Fruit fly (Drosophila melanogaster) whole organism, pupa: ENCODE measurements around the gene CG6398.
A peak's percentile ranks its signal among the peaks of the same experiment; 100 is the strongest.

Experiments used
- CG10348 ChIP-seq: fragments of 200-800 bp; sonication (Bioruptor generic); IDR thresholded peaks from 2 replicates; pipeline ENCODE4 v1.3.6; 2022; ENCODE audit warnings: missing biosample characterization, missing genetic modification characterization
- CG12605 ChIP-seq: fragments of 200-800 bp; sonication (Bioruptor generic); IDR thresholded peaks from 2 replicates; pipeline ENCODE4 v1.3.6; 2022; ENCODE audit warnings: missing biosample characterization, missing genetic modification characterization
- CG13204 ChIP-seq: fragments of 200-800 bp; sonication (Bioruptor generic); optimal IDR thresholded peaks from 2 replicates; lab custom pipeline; 2018; ENCODE audit warnings: missing biosample characterization, mild to moderate bottlenecking, missing genetic modification characterization, moderate library complexity
- CG14655 ChIP-seq: fragments of 200-800 bp; sonication (Bioruptor generic); optimal IDR thresholded peaks from 3 replicates; lab custom pipeline; 2017; ENCODE audit warnings: mild to moderate bottlenecking, missing biosample characterization, missing genetic modification reagents, missing genetic modification characterization
- CG15710 ChIP-seq: fragments of 200-800 bp; sonication (Bioruptor generic); optimal IDR thresholded peaks from 2 replicates; lab custom pipeline; 2018; ENCODE audit warnings: missing biosample characterization, mild to moderate bottlenecking, missing genetic modification characterization, moderate library complexity
- CG17806 ChIP-seq: fragments of 200-800 bp; sonication (Bioruptor generic); optimal IDR thresholded peaks from 2 replicates; lab custom pipeline; 2018; ENCODE audit warnings: missing biosample characterization, mild to moderate bottlenecking, missing genetic modification characterization, moderate library complexity
- CG32121 ChIP-seq: fragments of 200-800 bp; sonication (Bioruptor generic); IDR thresholded peaks from 2 replicates; pipeline ENCODE4 v1.3.6; 2022; ENCODE audit warnings: missing biosample characterization, missing genetic modification characterization
- CG34367 ChIP-seq: fragments of 200-800 bp; sonication (Bioruptor generic); optimal IDR thresholded peaks from 2 replicates; lab custom pipeline; 2018; ENCODE audit warnings: missing biosample characterization, mild to moderate bottlenecking, missing genetic modification characterization
- CG4496 ChIP-seq: fragments of 200-800 bp; sonication (Bioruptor generic); IDR thresholded peaks from 3 replicates; pipeline ENCODE4 v1.3.6; 2022; ENCODE audit warnings: missing biosample characterization, missing genetic modification characterization
- CG8159 ChIP-seq: fragments of 200-800 bp; sonication (Bioruptor generic); optimal IDR thresholded peaks from 3 replicates; lab custom pipeline; 2018; ENCODE audit warnings: missing biosample characterization, mild to moderate bottlenecking, missing genetic modification characterization, moderate library complexity
- CG8301 ChIP-seq: fragments of 200-800 bp; sonication (Bioruptor generic); optimal IDR thresholded peaks from 2 replicates; lab custom pipeline; 2018; ENCODE audit warnings: missing biosample characterization, mild to moderate bottlenecking, missing genetic modification characterization
- CG9948 ChIP-seq: fragments of 200-800 bp; sonication (Bioruptor generic); optimal IDR thresholded peaks from 2 replicates; lab custom pipeline; 2018; ENCODE audit warnings: missing biosample characterization, mild to moderate bottlenecking, missing genetic modification characterization, moderate library complexity
- D1 ChIP-seq: fragments of 200-800 bp; sonication (Bioruptor generic); optimal IDR thresholded peaks from 2 replicates; lab custom pipeline; 2018; ENCODE audit warnings: missing biosample characterization, mild to moderate bottlenecking, missing genetic modification characterization, moderate library complexity
- EcR ChIP-seq: fragments of 200-800 bp; sonication (Bioruptor generic); optimal IDR thresholded peaks from 3 replicates; lab custom pipeline; 2019; ENCODE audit warnings: missing biosample characterization, missing genetic modification characterization, mild to moderate bottlenecking, moderate library complexity, missing genetic modification reagents
- Ets98B ChIP-seq: fragments of 200-800 bp; sonication (Bioruptor generic); IDR thresholded peaks from 2 replicates; pipeline ENCODE4 v1.3.6; 2022; ENCODE audit warnings: missing biosample characterization, missing genetic modification characterization
- Pif1A ChIP-seq: fragments of 200-800 bp; sonication (Bioruptor generic); optimal IDR thresholded peaks from 3 replicates; lab custom pipeline; 2016; ENCODE audit warnings: missing biosample characterization, missing genetic modification characterization
- Pif1B ChIP-seq: fragments of 200-800 bp; sonication (Bioruptor generic); optimal IDR thresholded peaks from 3 replicates; lab custom pipeline; 2016; ENCODE audit warnings: missing biosample characterization, missing genetic modification characterization
- Snoo ChIP-seq: fragments of 200-800 bp; sonication (Bioruptor generic); optimal IDR thresholded peaks from 3 replicates; lab custom pipeline; 2017; ENCODE audit warnings: missing biosample characterization, mild to moderate bottlenecking, missing genetic modification characterization, inconsistent platforms
- fd96Ca ChIP-seq: fragments of 200-800 bp; sonication (Bioruptor generic); IDR thresholded peaks from 3 replicates; pipeline ENCODE4 v1.3.6; 2022; ENCODE audit warnings: missing biosample characterization, missing genetic modification characterization
- gl ChIP-seq: fragments of 200-800 bp; sonication (Bioruptor generic); optimal IDR thresholded peaks from 2 replicates; lab custom pipeline; 2018; ENCODE audit warnings: missing biosample characterization, mild to moderate bottlenecking, missing genetic modification characterization
- rn ChIP-seq: fragments of 200-800 bp; sonication (Bioruptor generic); IDR thresholded peaks from 2 replicates; pipeline ENCODE4 v1.3.6; 2022; ENCODE audit warnings: missing biosample characterization, missing genetic modification characterization

The CG6398 gene

dm6 chrX:17876518-17876917 lies 45.9 kb downstream of the CG6398 start:
- TF ChIP-seq gl (tag; lab: Kevin White, UChicago) = no peak
- no peak for TF ChIP-seq CG12605 (GFP tag; lab: Robert Waterston, UW)
- no peak for TF ChIP-seq EcR (GFP tag; lab: Kevin White, UChicago)
- TF ChIP-seq rn (GFP tag; lab: Robert Waterston, UW) = no peak
- no peak for TF ChIP-seq CG8301 (tag; lab: Kevin White, UChicago)
- TF ChIP-seq CG13204 (GFP tag; lab: Kevin White, UChicago) = no peak
- TF ChIP-seq Snoo = no peak
- TF ChIP-seq CG32121 (GFP tag; lab: Robert Waterston, UW) = no peak
- TF ChIP-seq CG17806 (tag; lab: Kevin White, UChicago) = no peak
- no peak for TF ChIP-seq CG8159 (tag; lab: Kevin White, UChicago)
- TF ChIP-seq CG10348 (GFP tag; lab: Robert Waterston, UW) = no peak
- TF ChIP-seq CG4496 (GFP tag; lab: Robert Waterston, UW) = no peak
- no peak for TF ChIP-seq Ets98B (GFP tag; lab: Robert Waterston, UW)
- no peak for TF ChIP-seq fd96Ca (GFP tag; lab: Robert Waterston, UW)

DNA sequence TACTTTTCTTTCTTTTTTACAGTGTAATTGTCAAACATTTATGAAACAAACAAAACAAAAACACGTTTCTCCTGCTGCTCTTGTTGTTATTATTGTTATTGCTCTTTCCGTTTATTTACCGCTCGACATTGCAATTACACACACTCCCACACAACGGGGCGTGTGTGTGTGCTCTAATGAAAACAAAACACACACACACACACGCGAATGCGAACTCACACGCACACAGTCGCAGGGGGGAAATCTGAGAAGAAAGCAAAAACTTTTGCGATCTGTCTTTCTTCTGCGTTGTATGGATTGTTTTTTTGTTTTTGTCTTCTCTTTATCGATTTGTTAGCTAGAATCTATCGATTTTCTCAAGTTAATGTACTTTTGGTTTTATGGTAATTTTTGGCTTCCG lies 47.3 kb downstream of the CG6398 start:
- TF ChIP-seq CG4496 (GFP tag; lab: Robert Waterston, UW) (0 out of 3 replicates have a peak, but pooled peaks have one; percentile 26), CG32121 (GFP tag; lab: Robert Waterston, UW) (no peak)
- TF ChIP-seq, all 21 proteins: peak for 1

DNA sequence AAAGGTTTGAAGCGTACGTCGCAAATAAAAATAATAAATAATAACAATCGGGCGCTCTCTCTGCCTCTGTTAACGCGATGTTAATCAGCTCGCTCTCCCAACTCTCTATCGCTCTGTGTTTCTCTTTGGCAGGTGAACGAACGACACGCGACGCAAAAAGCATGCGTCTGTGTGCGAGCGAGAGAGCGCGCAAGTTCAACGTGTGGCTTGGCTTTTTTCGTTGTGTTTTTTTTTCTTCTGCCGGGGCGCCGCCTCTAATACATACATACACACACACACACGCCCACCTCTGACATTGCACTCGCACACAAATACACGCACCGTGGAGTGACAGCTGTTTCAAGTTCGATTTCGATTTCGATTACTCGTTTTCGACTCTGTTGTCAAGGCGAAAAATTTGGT lies 48.0 kb downstream of the CG6398 start:
- no peak for TF ChIP-seq D1
- peak; percentile 83 for TF ChIP-seq CG12605 (GFP tag; lab: Robert Waterston, UW)
- peak; percentile 59 for TF ChIP-seq gl (tag; lab: Kevin White, UChicago)
- TF ChIP-seq CG9948 (tag; lab: Kevin White, UChicago) = no peak
- no peak for TF ChIP-seq CG8301 (tag; lab: Kevin White, UChicago)
- TF ChIP-seq CG15710 (tag; lab: Kevin White, UChicago) = no peak
- peak; percentile 73 for TF ChIP-seq Ets98B (GFP tag; lab: Robert Waterston, UW)
- TF ChIP-seq fd96Ca (GFP tag; lab: Robert Waterston, UW) = peak; percentile 38; the same call in 1 of the 3 replicates
- TF ChIP-seq CG14655 (GFP tag; lab: Kevin White, UChicago) = no peak
- peak; percentile 98 for TF ChIP-seq EcR (GFP tag; lab: Kevin White, UChicago)
- TF ChIP-seq CG8159 (tag; lab: Kevin White, UChicago) = no peak
- peak; percentile 40; the same call in 1 of the 2 replicates for TF ChIP-seq CG32121 (GFP tag; lab: Robert Waterston, UW)
- peak; percentile 5 for TF ChIP-seq Pif1A (GFP tag; lab: Kevin White, UChicago)
- 0 out of 2 replicates have a peak, but pooled peaks have one; percentile 8 for TF ChIP-seq rn (GFP tag; lab: Robert Waterston, UW)
- TF ChIP-seq CG13204 (GFP tag; lab: Kevin White, UChicago) = peak; percentile 50
- TF ChIP-seq Pif1B = no peak
- peak; percentile 17 for TF ChIP-seq Snoo
- peak; percentile 80 for TF ChIP-seq CG4496 (GFP tag; lab: Robert Waterston, UW)
- peak; percentile 31 for TF ChIP-seq CG34367 (tag; lab: Kevin White, UChicago)
- no peak for TF ChIP-seq CG10348 (GFP tag; lab: Robert Waterston, UW)
- TF ChIP-seq CG17806 (tag; lab: Kevin White, UChicago) = no peak
- TF ChIP-seq, all 21 proteins: peak for 12

DNA sequence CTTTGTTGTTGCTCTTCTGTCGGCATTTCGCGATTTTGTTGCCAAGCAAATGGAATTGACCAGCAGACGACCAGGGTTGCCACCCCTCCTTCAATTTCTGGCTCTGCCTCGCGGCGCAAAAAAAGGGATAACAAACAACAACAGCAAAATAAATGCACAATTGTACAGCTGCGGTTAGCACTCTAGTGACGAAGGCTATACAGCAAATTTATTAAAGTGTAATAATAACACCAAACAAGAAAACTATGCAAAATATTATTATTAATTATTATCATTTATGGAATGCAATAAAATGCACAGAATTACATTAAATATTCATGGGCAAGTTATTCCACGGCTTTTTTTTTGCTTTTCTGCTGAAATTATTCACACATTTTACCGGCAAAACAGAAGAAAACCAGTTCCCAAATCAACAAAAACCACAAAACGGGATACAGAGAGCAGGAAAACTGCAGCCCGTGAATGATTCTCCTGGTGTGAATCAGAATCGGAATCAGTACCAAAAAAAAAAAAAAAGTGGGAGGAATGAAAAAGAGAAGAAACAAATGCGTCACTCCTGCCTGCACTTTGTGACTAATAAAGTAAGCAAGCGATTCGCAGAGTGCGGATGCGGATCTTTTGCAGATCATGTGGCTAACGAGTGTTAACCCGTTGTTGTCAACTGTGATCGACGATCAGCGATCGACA lies 48.7 kb downstream of the CG6398 start:
- TF ChIP-seq CG9948 (tag; lab: Kevin White, UChicago) = peak; percentile 49
- peak; percentile 61 for TF ChIP-seq CG15710 (tag; lab: Kevin White, UChicago)
- TF ChIP-seq CG10348 (GFP tag; lab: Robert Waterston, UW) = no peak
- peak; percentile 8 for TF ChIP-seq Pif1A (GFP tag; lab: Kevin White, UChicago)
- TF ChIP-seq CG4496 (GFP tag; lab: Robert Waterston, UW) = no peak; the same call in 2 of the 3 replicates
- peak; percentile 39 for TF ChIP-seq gl (tag; lab: Kevin White, UChicago)
- TF ChIP-seq D1 = peak; percentile 35
- peak; percentile 72 for TF ChIP-seq CG8159 (tag; lab: Kevin White, UChicago)
- peak; percentile 14 for TF ChIP-seq EcR (GFP tag; lab: Kevin White, UChicago)
- TF ChIP-seq CG12605 (GFP tag; lab: Robert Waterston, UW) = no peak
- peak; percentile 19 for TF ChIP-seq CG34367 (tag; lab: Kevin White, UChicago)
- TF ChIP-seq CG13204 (GFP tag; lab: Kevin White, UChicago) = peak; percentile 57
- no peak for TF ChIP-seq CG32121 (GFP tag; lab: Robert Waterston, UW)
- TF ChIP-seq fd96Ca (GFP tag; lab: Robert Waterston, UW) = no peak
- TF ChIP-seq CG14655 (GFP tag; lab: Kevin White, UChicago) = peak; percentile 70
- TF ChIP-seq Ets98B (GFP tag; lab: Robert Waterston, UW) = no peak; the same call in 1 of the 2 replicates
- peak; percentile 69 for TF ChIP-seq Pif1B
- TF ChIP-seq CG17806 (tag; lab: Kevin White, UChicago) = peak; percentile 53
- peak; percentile 38 for TF ChIP-seq CG8301 (tag; lab: Kevin White, UChicago)
- TF ChIP-seq rn (GFP tag; lab: Robert Waterston, UW) = no peak
- TF ChIP-seq Snoo = peak; percentile 49

DNA sequence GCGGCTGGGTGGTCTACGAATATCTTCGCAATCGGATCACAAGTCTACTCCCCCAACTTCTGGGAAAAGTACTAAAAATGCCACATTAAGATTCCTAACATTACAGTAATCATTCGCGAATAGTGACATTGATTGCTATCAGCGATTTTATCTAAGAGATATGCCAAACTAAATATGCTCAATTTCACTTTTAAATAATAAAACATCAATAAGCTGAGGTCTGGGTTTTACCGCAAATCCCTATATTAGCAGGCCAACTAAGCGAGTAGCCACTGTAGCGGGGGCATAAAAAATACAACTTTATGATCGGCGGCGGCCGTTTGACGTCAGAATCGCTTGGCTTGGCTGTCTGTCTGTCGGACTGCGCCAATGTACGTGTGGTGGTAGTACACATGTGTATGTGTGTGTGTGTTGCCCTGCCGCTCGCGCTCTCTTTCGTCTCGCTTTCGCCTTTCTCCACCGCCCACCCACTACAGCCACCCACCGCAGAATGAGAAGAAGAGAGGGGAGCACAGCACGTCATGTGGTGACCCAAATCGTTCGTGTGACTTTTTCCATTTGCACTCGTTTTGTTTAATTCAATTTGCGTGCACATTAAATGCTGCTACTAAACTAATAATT lies 49.8 kb downstream of the CG6398 start:
- TF ChIP-seq CG10348 (GFP tag; lab: Robert Waterston, UW) (peak; percentile 84), CG15710 (tag; lab: Kevin White, UChicago) (peak; percentile 81), Pif1A (GFP tag; lab: Kevin White, UChicago) (peak; percentile 79), D1 (no peak), Pif1B (peak; percentile 84), CG14655 (GFP tag; lab: Kevin White, UChicago) (peak; percentile 82), rn (GFP tag; lab: Robert Waterston, UW) (peak; percentile 79), gl (tag; lab: Kevin White, UChicago) (peak; percentile 56), EcR (GFP tag; lab: Kevin White, UChicago) (no peak), CG4496 (GFP tag; lab: Robert Waterston, UW) (peak; percentile 97), CG13204 (GFP tag; lab: Kevin White, UChicago) (peak; percentile 75), CG17806 (tag; lab: Kevin White, UChicago) (peak; percentile 70), Ets98B (GFP tag; lab: Robert Waterston, UW) (peak; percentile 94), CG32121 (GFP tag; lab: Robert Waterston, UW) (peak; percentile 95), CG8301 (tag; lab: Kevin White, UChicago) (peak; percentile 85), CG9948 (tag; lab: Kevin White, UChicago) (peak; percentile 81), CG34367 (tag; lab: Kevin White, UChicago) (peak; percentile 78), fd96Ca (GFP tag; lab: Robert Waterston, UW) (peak; percentile 95), Snoo (peak; percentile 92), CG12605 (GFP tag; lab: Robert Waterston, UW) (peak; percentile 90), CG8159 (tag; lab: Kevin White, UChicago) (peak; percentile 76)
